Worm (Caenorhabditis elegans) whole organism, late embryonic: ENCODE results near the gene gar-2.

Experiments
- F13H6.1 ChIP-seq: sonication (generic microtip); optimal IDR thresholded peaks from 2 replicates; lab custom pipeline; 2016; ENCODE audit warnings: missing genetic modification characterization, missing compliant biosample characterization
- T23F11.4 ChIP-seq: fragments of 200-800 bp; sonication (Bioruptor generic); optimal IDR thresholded peaks from 2 replicates; lab custom pipeline; 2018; ENCODE audit warnings: mild to moderate bottlenecking, missing genetic modification characterization, missing compliant biosample characterization
- ahr-1 ChIP-seq: sonication (generic microtip); optimal IDR thresholded peaks from 2 replicates; lab custom pipeline; 2016; ENCODE audit warnings: missing genetic modification characterization, missing compliant biosample characterization
- ceh-14 ChIP-seq: sonication (generic microtip); optimal IDR thresholded peaks from 2 replicates; lab custom pipeline; 2016; ENCODE audit warnings: missing genotype, missing genetic modification characterization, missing compliant biosample characterization
- ceh-24 ChIP-seq: sonication (generic microtip); optimal IDR thresholded peaks from 2 replicates; lab custom pipeline; 2016; ENCODE audit warnings: mild to moderate bottlenecking, missing genetic modification characterization, missing compliant biosample characterization
- ceh-30 ChIP-seq: fragments of 150-350 bp; optimal IDR thresholded peaks from 2 replicates; lab custom pipeline; 2014; ENCODE audit warnings: missing biosample characterization, missing genetic modification characterization
- ceh-34 ChIP-seq: sonication (generic microtip); optimal IDR thresholded peaks from 2 replicates; lab custom pipeline; 2016; ENCODE audit warnings: mild to moderate bottlenecking, missing genetic modification characterization, missing compliant biosample characterization
- ceh-6 ChIP-seq: fragments of 200-800 bp; sonication (Bioruptor generic); optimal IDR thresholded peaks from 2 replicates; lab custom pipeline; 2018; ENCODE audit warnings: mild to moderate bottlenecking, missing genetic modification characterization, missing compliant biosample characterization
- ceh-9 ChIP-seq: sonication (generic microtip); optimal IDR thresholded peaks from 2 replicates; lab custom pipeline; 2016; ENCODE audit warnings: mild to moderate bottlenecking, missing genetic modification characterization, inconsistent platforms, missing compliant biosample characterization
- dmd-4 ChIP-seq: sonication (generic microtip); optimal IDR thresholded peaks from 2 replicates; lab custom pipeline; 2016; ENCODE audit warnings: borderline replicate concordance, missing genetic modification characterization, missing compliant biosample characterization
- dve-1 ChIP-seq: sonication (generic microtip); optimal IDR thresholded peaks from 2 replicates; lab custom pipeline; 2017; ENCODE audit warnings: antibody characterized with exemption, mild to moderate bottlenecking, missing genetic modification characterization, missing compliant biosample characterization
- elt-2 ChIP-seq: sonication (generic microtip); optimal IDR thresholded peaks from 2 replicates; lab custom pipeline; 2016; ENCODE audit warnings: missing genetic modification reagents, missing genetic modification characterization, missing compliant biosample characterization
- ets-4 ChIP-seq: sonication (generic microtip); optimal IDR thresholded peaks from 2 replicates; lab custom pipeline; 2016; ENCODE audit warnings: missing genetic modification characterization, missing compliant biosample characterization
- eyg-1 ChIP-seq: sonication (generic microtip); optimal IDR thresholded peaks from 2 replicates; lab custom pipeline; 2016; ENCODE audit warnings: missing genotype, missing genetic modification characterization, missing compliant biosample characterization
- fax-1 ChIP-seq: sonication (generic microtip); optimal IDR thresholded peaks from 2 replicates; lab custom pipeline; 2016; ENCODE audit warnings: missing genotype, missing genetic modification characterization, missing compliant biosample characterization
- hlh-15 ChIP-seq: sonication (generic microtip); optimal IDR thresholded peaks from 2 replicates; lab custom pipeline; 2016; ENCODE audit warnings: missing genetic modification characterization, missing compliant biosample characterization
- hlh-6 ChIP-seq: sonication (generic microtip); optimal IDR thresholded peaks from 2 replicates; lab custom pipeline; 2016; ENCODE audit warnings: missing genotype, missing genetic modification characterization, missing compliant biosample characterization
- hlh-8 ChIP-seq: sonication (generic microtip); optimal IDR thresholded peaks from 2 replicates; lab custom pipeline; 2016; ENCODE audit warnings: missing genotype, missing genetic modification characterization, missing compliant biosample characterization
- lim-6 ChIP-seq: sonication (generic microtip); optimal IDR thresholded peaks from 2 replicates; lab custom pipeline; 2016; ENCODE audit warnings: missing genetic modification characterization, missing compliant biosample characterization
- mec-3 ChIP-seq: sonication (generic microtip); optimal IDR thresholded peaks from 2 replicates; lab custom pipeline; 2016; ENCODE audit warnings: borderline replicate concordance, missing genetic modification characterization, missing compliant biosample characterization
- nfya-1 ChIP-seq: sonication (generic microtip); optimal IDR thresholded peaks from 2 replicates; lab custom pipeline; 2017; ENCODE audit warnings: missing genetic modification characterization, mild to moderate bottlenecking, missing compliant biosample characterization, antibody characterized with exemption, moderate library complexity
- nhr-11 ChIP-seq: fragments of 150-350 bp; optimal IDR thresholded peaks from 2 replicates; lab custom pipeline; 2014; ENCODE audit warnings: missing biosample characterization, missing genetic modification characterization
- nhr-232 ChIP-seq: sonication (generic microtip); optimal IDR thresholded peaks from 2 replicates; lab custom pipeline; 2016; ENCODE audit warnings: missing genetic modification characterization, missing compliant biosample characterization
- npax-4 ChIP-seq: sonication (generic microtip); optimal IDR thresholded peaks from 2 replicates; lab custom pipeline; 2016; ENCODE audit warnings: missing genetic modification characterization, missing compliant biosample characterization
- pha-4 ChIP-seq: fragments of 150-350 bp; optimal IDR thresholded peaks from 2 replicates; lab custom pipeline; 2018; ENCODE audit warnings: missing biosample characterization, missing genetic modification reagents, missing genetic modification characterization
- pqm-1 ChIP-seq: sonication (generic microtip); optimal IDR thresholded peaks from 2 replicates; lab custom pipeline; 2016; ENCODE audit warnings: missing genetic modification characterization, missing compliant biosample characterization
- ref-2 ChIP-seq: sonication (generic microtip); optimal IDR thresholded peaks from 2 replicates; lab custom pipeline; 2016; ENCODE audit warnings: missing genetic modification characterization, missing compliant biosample characterization
- rnt-1 ChIP-seq: sonication (generic microtip); optimal IDR thresholded peaks from 2 replicates; lab custom pipeline; 2016; ENCODE audit warnings: missing genetic modification characterization, missing compliant biosample characterization
- sdc-2 ChIP-seq: sonication (generic microtip); optimal IDR thresholded peaks from 2 replicates; lab custom pipeline; 2016; ENCODE audit warnings: missing genotype, missing genetic modification characterization, missing compliant biosample characterization
- sox-2 ChIP-seq: fragments of 200-800 bp; sonication (Bioruptor generic); IDR thresholded peaks from 2 replicates; pipeline ENCODE4 v1.3.6; 2022; ENCODE audit warnings: missing genetic modification reagents, missing genetic modification characterization, missing compliant biosample characterization
- tbx-7 ChIP-seq: sonication (generic microtip); optimal IDR thresholded peaks from 2 replicates; lab custom pipeline; 2016; ENCODE audit warnings: missing genotype, missing genetic modification characterization, missing compliant biosample characterization
- ttx-3 ChIP-seq: sonication (generic microtip); optimal IDR thresholded peaks from 2 replicates; lab custom pipeline; 2016; ENCODE audit warnings: missing genetic modification reagents, missing genetic modification characterization, missing compliant biosample characterization
- unc-42 ChIP-seq: sonication (generic microtip); optimal IDR thresholded peaks from 2 replicates; lab custom pipeline; 2016; ENCODE audit warnings: missing genotype, missing genetic modification characterization, missing compliant biosample characterization
- unc-86 ChIP-seq: sonication (generic microtip); optimal IDR thresholded peaks from 2 replicates; lab custom pipeline; 2016; ENCODE audit warnings: missing genetic modification characterization, missing compliant biosample characterization
- zip-5 ChIP-seq: sonication (generic microtip); optimal IDR thresholded peaks from 2 replicates; lab custom pipeline; 2016; ENCODE audit warnings: missing genetic modification characterization, missing compliant biosample characterization

Gene gar-2

ce11 chrIII:6309066-6309465, at the start of gene gar-2:
Gene gar-2 (plus strand): TSS chrIII:6309366.
- TF ChIP-seq ceh-34 (tag; lab: Kevin White, UChicago), result no peak
- TF ChIP-seq ttx-3 (tag; lab: Kevin White, UChicago), result no peak
- no peak for TF ChIP-seq lim-6 (tag; lab: Kevin White, UChicago)
- no peak for TF ChIP-seq nfya-1 (tag; lab: Kevin White, UChicago)
- TF ChIP-seq hlh-8 (tag; lab: Kevin White, UChicago), result no peak
- no peak for TF ChIP-seq ceh-6 (GFP tag; lab: Kevin White, UChicago)
- TF ChIP-seq eyg-1, result no peak
- TF ChIP-seq sdc-2 (tag; lab: Kevin White, UChicago), result no peak
- TF ChIP-seq tbx-7, result no peak
- TF ChIP-seq ceh-30, result no peak
- TF ChIP-seq ahr-1, result no peak
- TF ChIP-seq mec-3 (tag; lab: Kevin White, UChicago), result no peak
- no peak for TF ChIP-seq hlh-6
- TF ChIP-seq pqm-1 (tag; lab: Kevin White, UChicago), result no peak
- TF ChIP-seq, all 69 proteins: peak for 0

- no peak for TF ChIP-seq dve-1 (tag; lab: Kevin White, UChicago)
- TF ChIP-seq unc-86, result no peak
These were observed 49.1 kb upstream of the gar-2 start, which contains the start of gene srg-2 for ce11 chrIII:6260115-6260514. Gene srg-2 (minus strand): TSS chrIII:6260215.

ce11 chrIII:6261985-6262384, 47.2 kb upstream of the gar-2 start, which contains the start of gene srg-4:
Gene srg-4 (minus strand): TSS chrIII:6262085.
- TF ChIP-seq unc-86 (no peak), rnt-1 (no peak), npax-4 (tag; lab: Kevin White, UChicago) (no peak), nhr-11 (tag; lab: Kevin White, UChicago) (no peak), ceh-24 (tag; lab: Kevin White, UChicago) (no peak), F13H6.1 (tag; lab: Kevin White, UChicago) (no peak), T23F11.4 (no peak), zip-5 (tag; lab: Kevin White, UChicago) (no peak), unc-42 (tag; lab: Kevin White, UChicago) (no peak), pha-4 (tag; lab: Kevin White, UChicago) (no peak), ceh-14 (tag; lab: Kevin White, UChicago) (no peak), nfya-1 (tag; lab: Kevin White, UChicago) (no peak), ref-2 (tag; lab: Kevin White, UChicago) (no peak), dmd-4 (tag; lab: Kevin White, UChicago) (no peak), ceh-9 (tag; lab: Kevin White, UChicago) (no peak), sdc-2 (tag; lab: Kevin White, UChicago) (no peak)

- TF ChIP-seq hlh-15 (tag; lab: Kevin White, UChicago), result no peak
- TF ChIP-seq pha-4 (tag; lab: Kevin White, UChicago), result no peak
- TF ChIP-seq sox-2 (GFP tag; lab: Robert Waterston, UW), result no peak
- no peak for TF ChIP-seq unc-42 (tag; lab: Kevin White, UChicago)
- TF ChIP-seq elt-2 (tag; lab: Kevin White, UChicago), result no peak
- TF ChIP-seq nhr-232 (tag; lab: Kevin White, UChicago), result no peak
- TF ChIP-seq ets-4 (tag; lab: Kevin White, UChicago), result no peak
- no peak for TF ChIP-seq npax-4 (tag; lab: Kevin White, UChicago)
These were observed 44.7 kb upstream of the gar-2 start, which contains the start of gene srg-5 for ce11 chrIII:6264447-6264846. Gene srg-5 (minus strand): TSS chrIII:6264547.

- TF ChIP-seq fax-1 (tag; lab: Kevin White, UChicago) (no peak), hlh-8 (tag; lab: Kevin White, UChicago) (no peak), nfya-1 (tag; lab: Kevin White, UChicago) (no peak)
These were observed 43.3 kb upstream of the gar-2 start, which contains the start of gene srg-6 for ce11 chrIII:6265911-6266310. Gene srg-6 (minus strand): TSS chrIII:6266011.
